Worm (Caenorhabditis elegans) whole organism, L4 larva: ENCODE measurements around the gene R160.2.

Source experiments
- D1046.2 ChIP-seq: fragments of 200-800 bp; sonication (Bioruptor generic); IDR thresholded peaks from 2 replicates; pipeline ENCODE4 v1.3.6; 2022; ENCODE audit warnings: missing genetic modification characterization, missing compliant biosample characterization
- F37D6.2 ChIP-seq: sonication (generic microtip); optimal IDR thresholded peaks from 2 replicates; lab custom pipeline; 2016; ENCODE audit warnings: mild to moderate bottlenecking, missing genetic modification characterization, missing compliant biosample characterization
- R02D3.7 ChIP-seq: fragments of 150-350 bp; sonication (generic microtip); optimal IDR thresholded peaks from 3 replicates; lab custom pipeline; 2014; ENCODE audit warnings: missing biosample characterization, missing genetic modification characterization
- T26A8.4 ChIP-seq: fragments of 200-800 bp; sonication (Bioruptor generic); IDR thresholded peaks from 2 replicates; pipeline ENCODE4 v1.3.6; 2022; ENCODE audit warnings: missing genetic modification characterization, missing compliant biosample characterization
- Y105C5A.15 ChIP-seq: fragments of 200-800 bp; sonication (Bioruptor generic); IDR thresholded peaks from 2 replicates; pipeline ENCODE4 v1.3.6; 2022; ENCODE audit warnings: missing genetic modification characterization, missing compliant biosample characterization
- Y5F2A.4 ChIP-seq: fragments of 200-800 bp; sonication (Bioruptor generic); optimal IDR thresholded peaks from 2 replicates; lab custom pipeline; 2018; ENCODE audit warnings: mild to moderate bottlenecking, missing genetic modification characterization, missing compliant biosample characterization
- ZK337.2 ChIP-seq: fragments of 200-800 bp; sonication (Bioruptor generic); IDR thresholded peaks from 2 replicates; pipeline ENCODE4 v1.3.6; 2022; ENCODE audit warnings: missing genetic modification reagents, missing genetic modification characterization, missing compliant biosample characterization
- aha-1 ChIP-seq: fragments of 150-350 bp; peaks from one replicate; lab custom pipeline; 2014; ENCODE audit warnings: missing biosample characterization, missing genetic modification characterization
- aly-2 ChIP-seq: sonication (generic microtip); optimal IDR thresholded peaks from 2 replicates; lab custom pipeline; 2018; ENCODE audit warnings: missing biosample characterization, missing genetic modification characterization
- ama-1 ChIP-seq: fragments of 150-350 bp; optimal IDR thresholded peaks from 2 replicates; lab custom pipeline; 2014; ENCODE audit warnings: inconsistent platforms, mixed read lengths
- ceh-28 ChIP-seq: fragments of 150-350 bp; optimal IDR thresholded peaks from 2 replicates; lab custom pipeline; 2014; ENCODE audit warnings: missing biosample characterization, missing genetic modification reagents, missing genetic modification characterization
- ceh-32 ChIP-seq: sonication (generic microtip); optimal IDR thresholded peaks from 2 replicates; lab custom pipeline; 2016; ENCODE audit warnings: mild to moderate bottlenecking, missing genetic modification characterization, missing compliant biosample characterization; ENCODE audit not compliant: poor library complexity
- ceh-44 ChIP-seq: fragments of 200-800 bp; sonication (Bioruptor generic); IDR thresholded peaks from 2 replicates; pipeline ENCODE4 v1.3.6; 2022; ENCODE audit warnings: missing genetic modification reagents, missing genetic modification characterization, missing compliant biosample characterization
- ces-1 ChIP-seq: fragments of 150-350 bp; sonication (generic microtip); optimal IDR thresholded peaks from 4 replicates; lab custom pipeline; 2014; ENCODE audit warnings: missing biosample characterization, missing genetic modification reagents, missing genetic modification characterization
- daf-16 ChIP-seq, 3 experiments: sonication (generic microtip); optimal IDR thresholded peaks; 2 replicates each; lab custom pipeline; 2016 to 2017; ENCODE audit warnings: missing genetic modification characterization in 3 of 3, missing genetic modification reagents in 3 of 3, mild to moderate bottlenecking in 2 of 3, missing compliant biosample characterization in 2 of 3, missing biosample characterization in 1 of 3, moderate library complexity in 1 of 3
- daf-19 ChIP-seq: fragments of 200-800 bp; sonication (Bioruptor generic); conservative IDR thresholded peaks from 2 replicates; pipeline ENCODE4 v1.3.6; 2022; ENCODE audit warnings: missing genetic modification characterization, missing compliant biosample characterization
- dmd-6 ChIP-seq: fragments of 200-800 bp; sonication (Bioruptor generic); IDR thresholded peaks from 2 replicates; pipeline ENCODE4 v1.3.6; 2022; ENCODE audit warnings: missing genetic modification reagents, missing genetic modification characterization, missing compliant biosample characterization
- dmd-8 ChIP-seq: fragments of 200-800 bp; sonication (Bioruptor generic); IDR thresholded peaks from 2 replicates; pipeline ENCODE4 v1.3.6; 2022; ENCODE audit warnings: missing genetic modification characterization, missing compliant biosample characterization
- dpl-1 ChIP-seq: fragments of 150-350 bp; optimal IDR thresholded peaks from 2 replicates; lab custom pipeline; 2014; ENCODE audit warnings: missing biosample characterization, missing genetic modification reagents, missing genetic modification characterization
- gei-8 ChIP-seq: fragments of 200-800 bp; sonication (Bioruptor generic); optimal IDR thresholded peaks from 2 replicates; lab custom pipeline; 2018; ENCODE audit warnings: mild to moderate bottlenecking, missing genetic modification characterization, missing compliant biosample characterization
- hif-1 ChIP-seq, 2 experiments: sonication (generic microtip); optimal IDR thresholded peaks; 2 replicates each; lab custom pipeline; 2016 to 2017; ENCODE audit warnings: missing compliant biosample characterization in 2 of 2, missing genetic modification characterization in 2 of 2, missing genetic modification reagents in 2 of 2, missing genotype in 2 of 2, mild to moderate bottlenecking in 1 of 2
- jun-1 ChIP-seq: fragments of 150-350 bp; optimal IDR thresholded peaks from 2 replicates; lab custom pipeline; 2014; ENCODE audit warnings: missing biosample characterization, missing genetic modification reagents, missing genetic modification characterization
- lim-7 ChIP-seq: fragments of 200-800 bp; sonication (Bioruptor generic); IDR thresholded peaks from 2 replicates; pipeline ENCODE4 v1.3.6; 2022; ENCODE audit warnings: missing genetic modification characterization, missing compliant biosample characterization
- lin-13 ChIP-seq: fragments of 150-350 bp; optimal IDR thresholded peaks from 2 replicates; lab custom pipeline; 2014; ENCODE audit warnings: missing biosample characterization, missing genetic modification reagents, missing genetic modification characterization
- lin-15B ChIP-seq: fragments of 150-350 bp; sonication (generic microtip); optimal IDR thresholded peaks from 3 replicates; lab custom pipeline; 2014; ENCODE audit warnings: missing biosample characterization, missing genetic modification characterization
- lin-29 ChIP-seq: fragments of 200-800 bp; sonication (Bioruptor generic); IDR thresholded peaks from 2 replicates; pipeline ENCODE4 v1.3.6; 2022; ENCODE audit warnings: missing genetic modification reagents, missing genetic modification characterization, missing compliant biosample characterization
- lin-39 ChIP-seq: fragments of 150-350 bp; optimal IDR thresholded peaks from 2 replicates; lab custom pipeline; 2014; ENCODE audit warnings: missing biosample characterization, missing genetic modification reagents, missing genetic modification characterization
- lir-3 ChIP-seq: sonication (generic microtip); optimal IDR thresholded peaks from 2 replicates; lab custom pipeline; 2016; ENCODE audit warnings: mild to moderate bottlenecking, missing genetic modification characterization, missing compliant biosample characterization
- lsy-2 ChIP-seq, 2 experiments: fragments of 150-350 bp in 1 of 2; sonication (generic microtip) in 1 of 2; optimal IDR thresholded peaks; 2 replicates each; lab custom pipeline; 2014 to 2017; ENCODE audit warnings: missing biosample characterization in 2 of 2, missing genetic modification characterization in 2 of 2
- madf-5 ChIP-seq, 2 experiments: fragments of 200-800 bp; sonication (Bioruptor generic); IDR thresholded peaks; 2 replicates each; pipeline ENCODE4 v1.3.6; 2022; ENCODE audit warnings: missing compliant biosample characterization in 2 of 2, missing genetic modification characterization in 2 of 2
- mdl-1 ChIP-seq, 2 experiments: fragments of 150-350 bp in 1 of 2; sonication (generic microtip) in 1 of 2; optimal IDR thresholded peaks; 2 replicates each; lab custom pipeline; 2014 to 2017; ENCODE audit warnings: missing biosample characterization in 2 of 2, missing genetic modification characterization in 2 of 2
- mep-1 ChIP-seq: fragments of 150-350 bp; sonication (generic microtip); optimal IDR thresholded peaks from 3 replicates; lab custom pipeline; 2014; ENCODE audit warnings: missing biosample characterization, missing genetic modification characterization
- mxl-3 ChIP-seq: fragments of 200-800 bp; sonication (Bioruptor generic); optimal IDR thresholded peaks from 2 replicates; lab custom pipeline; 2018; ENCODE audit warnings: mild to moderate bottlenecking, missing genetic modification characterization, missing compliant biosample characterization
- nhr-102 ChIP-seq: sonication (generic microtip); optimal IDR thresholded peaks from 2 replicates; lab custom pipeline; 2016; ENCODE audit warnings: mild to moderate bottlenecking, missing genetic modification characterization, moderate library complexity, missing compliant biosample characterization
- nhr-237 ChIP-seq: sonication (generic microtip); optimal IDR thresholded peaks from 2 replicates; lab custom pipeline; 2017; ENCODE audit warnings: missing biosample characterization, missing genetic modification characterization
- nhr-25 ChIP-seq: sonication (generic microtip); optimal IDR thresholded peaks from 2 replicates; lab custom pipeline; 2017; ENCODE audit warnings: missing genetic modification characterization, mild to moderate bottlenecking, missing compliant biosample characterization, antibody characterized with exemption, moderate library complexity, borderline replicate concordance; ENCODE audit not compliant: insufficient read depth
- nhr-28 ChIP-seq: fragments of 150-350 bp; optimal IDR thresholded peaks from 2 replicates; lab custom pipeline; 2014; ENCODE audit warnings: missing biosample characterization, missing genetic modification characterization
- nhr-6 ChIP-seq: fragments of 150-350 bp; optimal IDR thresholded peaks from 2 replicates; lab custom pipeline; 2014; ENCODE audit warnings: missing biosample characterization, missing genetic modification characterization
- nhr-76 ChIP-seq: fragments of 150-350 bp; optimal IDR thresholded peaks from 2 replicates; lab custom pipeline; 2014; ENCODE audit warnings: missing biosample characterization, missing genetic modification characterization
- pha-4 ChIP-seq, 2 experiments: fragments of 150-350 bp in 1 of 2; fragments of 200-800 bp in 1 of 2; sonication (Bioruptor generic) in 1 of 2; IDR thresholded peaks in 1 of 2; optimal IDR thresholded peaks in 1 of 2; 2 replicates each; pipeline versions ENCODE4 v1.3.6 to Lab custom; 2014 to 2022; ENCODE audit warnings: missing genetic modification characterization in 2 of 2, missing genetic modification reagents in 2 of 2, missing biosample characterization in 1 of 2, missing compliant biosample characterization in 1 of 2
- snpc-4 ChIP-seq: fragments of 150-350 bp; optimal IDR thresholded peaks from 2 replicates; lab custom pipeline; 2014; ENCODE audit warnings: missing biosample characterization, missing genetic modification characterization
- tag-97 ChIP-seq: fragments of 200-800 bp; sonication (Bioruptor generic); IDR thresholded peaks from 2 replicates; pipeline ENCODE4 v1.3.6; 2022; ENCODE audit warnings: missing genetic modification characterization, missing compliant biosample characterization
- unc-39 ChIP-seq: sonication (generic microtip); optimal IDR thresholded peaks from 2 replicates; lab custom pipeline; 2017; ENCODE audit warnings: missing biosample characterization, missing genetic modification characterization
- vab-7 ChIP-seq: fragments of 200-800 bp; sonication (Bioruptor generic); IDR thresholded peaks from 2 replicates; pipeline ENCODE4 v1.3.6; 2022; ENCODE audit warnings: missing genetic modification reagents, missing genetic modification characterization, missing compliant biosample characterization
- zag-1 ChIP-seq: fragments of 150-350 bp; optimal IDR thresholded peaks from 2 replicates; lab custom pipeline; 2014; ENCODE audit warnings: missing biosample characterization, missing genetic modification characterization
- zfp-3 ChIP-seq: fragments of 200-800 bp; sonication (Bioruptor generic); conservative IDR thresholded peaks from 2 replicates; pipeline ENCODE4 v1.3.6; 2022; ENCODE audit warnings: missing genetic modification reagents, missing genetic modification characterization, missing compliant biosample characterization
- zip-11 ChIP-seq: fragments of 200-800 bp; sonication (Bioruptor generic); IDR thresholded peaks from 2 replicates; pipeline ENCODE4 v1.3.6; 2022; ENCODE audit warnings: missing genetic modification characterization, missing compliant biosample characterization

Gene R160.2

DNA sequence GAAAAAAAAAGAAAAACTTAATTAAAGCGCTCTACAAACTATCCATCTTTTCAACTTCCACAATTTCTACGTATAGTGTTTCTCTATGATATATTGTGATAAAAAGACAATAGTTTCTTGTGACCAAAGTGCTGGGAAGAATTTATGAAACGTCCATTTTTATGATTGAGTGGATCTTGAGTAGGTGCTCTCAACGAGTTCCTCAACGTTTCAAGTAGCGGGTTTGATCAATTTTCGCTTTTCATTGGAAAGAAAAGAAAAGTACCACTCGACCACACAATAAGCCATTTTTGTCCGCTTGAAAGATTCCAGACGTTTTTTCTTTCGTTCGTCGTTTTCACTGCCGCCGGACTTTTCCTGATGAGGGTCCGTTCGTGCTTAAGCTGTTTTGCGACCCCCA is 20.8 kb upstream of the R160.2 start (continued):
- no peak for TF ChIP-seq T26A8.4 (GFP tag; lab: Robert Waterston, UW)
- TF ChIP-seq, all 104 proteins: peak for 0

DNA sequence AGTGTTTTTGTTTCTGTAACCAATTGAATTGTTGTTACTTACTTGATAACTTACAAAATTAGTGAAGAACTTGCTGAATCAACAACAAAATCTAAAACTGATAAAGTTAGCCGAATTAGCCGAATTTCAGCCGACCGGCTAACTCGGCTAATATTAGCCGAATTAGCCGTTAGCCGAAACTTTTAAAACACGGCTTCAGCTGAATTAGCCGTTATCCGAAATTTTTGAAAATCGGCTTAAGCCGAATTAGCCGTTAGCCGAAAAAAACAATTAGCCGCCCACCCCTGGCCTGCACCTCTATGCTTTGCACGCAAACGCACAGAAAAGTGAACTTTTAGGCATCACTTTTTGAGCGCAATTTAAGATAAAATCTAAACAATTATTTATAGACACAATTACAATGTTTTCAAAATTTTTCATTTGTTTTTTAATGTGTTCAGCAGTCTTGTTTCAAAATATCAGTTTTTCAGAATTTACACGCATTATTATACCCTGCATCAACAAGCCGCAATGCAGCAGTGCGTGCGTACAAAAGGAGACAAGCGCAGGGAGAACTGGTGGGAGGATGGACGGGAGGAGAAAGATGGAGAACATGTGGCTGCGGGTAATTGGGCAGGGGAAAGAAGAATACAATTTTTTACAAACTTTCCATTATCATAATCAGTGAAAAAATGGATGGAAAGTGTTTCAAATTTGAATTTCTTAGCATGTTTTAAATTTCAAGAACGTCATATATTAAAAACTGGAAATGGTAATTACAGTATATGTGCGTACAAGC is 18.6 kb upstream of the R160.2 start:
- TF ChIP-seq lsy-2 (tag; optimal IDR thresholded peaks at IDR 0.05; lab: Kevin White, UChicago) (peak in 1 of 2 experiments; percentile 83), lin-15B (no peak), ceh-28 (tag; lab: Kevin White, UChicago) (no peak), ces-1 (GFP tag; lab: Kevin White, UChicago) (no peak), lin-39 (no peak), vab-7 (GFP tag; lab: Robert Waterston, UW) (no peak), R02D3.7 (tag; lab: Kevin White, UChicago) (no peak), tag-97 (GFP tag; lab: Robert Waterston, UW) (no peak), lir-3 (peak; percentile 21), zip-11 (no peak), daf-16 (GFP tag; optimal IDR thresholded peaks at IDR 0.05; lab: Kevin White, UChicago) (peak; percentile 33 to 89), daf-16 (tag; optimal IDR thresholded peaks at IDR 0.05; lab: Kevin White, UChicago) (peak; percentile 74), D1046.2 (GFP tag; lab: Robert Waterston, UW) (no peak), lin-29 (GFP tag; lab: Robert Waterston, UW) (peak; percentile 68; the same call in 1 of the 2 replicates), ZK337.2 (no peak), aly-2 (tag; lab: Kevin White, UChicago) (no peak), lim-7 (no peak), mdl-1 (tag; optimal IDR thresholded peaks at IDR 0.05; lab: Kevin White, UChicago) (peak; percentile 0 to 50), pha-4 (GFP tag; IDR thresholded peaks at IDR 0.05; lab: Robert Waterston, UW) (peak; percentile 74; the same call in 1 of the 2 replicates), pha-4 (tag; optimal IDR thresholded peaks at IDR 0.05; lab: Kevin White, UChicago) (no peak), snpc-4 (tag; lab: Kevin White, UChicago) (no peak), Y5F2A.4 (GFP tag; lab: Kevin White, UChicago) (peak; percentile 65), gei-8 (no peak), mxl-3 (peak; percentile 78), aha-1 (tag; lab: Kevin White, UChicago) (no peak), mep-1 (tag; lab: Kevin White, UChicago) (peak; percentile 91), Y105C5A.15 (GFP tag; lab: Robert Waterston, UW) (no peak), daf-19 (GFP tag; lab: Robert Waterston, UW) (no peak), zag-1 (tag; lab: Kevin White, UChicago) (no peak), nhr-6 (tag; lab: Kevin White, UChicago) (peak; percentile 84), nhr-25 (tag; lab: Kevin White, UChicago) (no peak), jun-1 (tag; lab: Kevin White, UChicago) (peak; percentile 71), zfp-3 (GFP tag; lab: Robert Waterston, UW) (peak; percentile 55; the same call in 1 of the 2 replicates), nhr-237 (no peak), dmd-6 (GFP tag; lab: Robert Waterston, UW) (peak; percentile 66), ceh-44 (GFP tag; lab: Robert Waterston, UW) (no peak), ama-1 (no peak), unc-39 (no peak), madf-5 (GFP tag; IDR thresholded peaks at IDR 0.05; lab: Robert Waterston, UW) (no peak), nhr-28 (tag; lab: Kevin White, UChicago) (peak; percentile 69), dmd-8 (GFP tag; lab: Robert Waterston, UW) (no peak), dpl-1 (peak; percentile 44), nhr-102 (tag; lab: Kevin White, UChicago) (no peak), lin-13 (GFP tag; lab: Kevin White, UChicago) (peak; percentile 75), hif-1 (tag; optimal IDR thresholded peaks at IDR 0.05; lab: Kevin White, UChicago) (peak in 1 of 2 experiments; percentile 41), nhr-76 (no peak), F37D6.2 (tag; lab: Kevin White, UChicago) (peak; percentile 58), ceh-32 (tag; lab: Kevin White, UChicago) (no peak)
